Fruit fly (Drosophila melanogaster): ENCODE data around the gene CG33285.

Gene CG33285

dm6 chr3L:21058651-21059050, 30.1 kb downstream of the CG33285 start (continued):
- TF ChIP-seq Dll (GFP tag; IDR thresholded peaks at IDR 0.05; ENCODE audit: partially characterized antibody) (no peak), CG12155 (GFP tag; optimal IDR thresholded peaks at IDR 0.05) (no peak), CG9215 (GFP tag; IDR thresholded peaks at IDR 0.05) (no peak), nerfin-1 (tag; optimal IDR thresholded peaks at IDR 0.05) (no peak), CG30403 (GFP tag; optimal IDR thresholded peaks at IDR 0.05) (no peak), CG10431 (GFP tag; optimal IDR thresholded peaks at IDR 0.05) (no peak), hkb (optimal IDR thresholded peaks at IDR 0.05) (no peak), hkb (GFP tag; IDR thresholded peaks at IDR 0.05) (peak; percentile 51; the same call in 1 of the 2 replicates), Drgx (GFP tag; IDR thresholded peaks at IDR 0.05) (0 out of 2 replicates have a peak, but pooled peaks have one; percentile 38), Six4 (GFP tag; optimal IDR thresholded peaks at IDR 0.05) (no peak), zfh1 (GFP tag; IDR thresholded peaks at IDR 0.05) (0 out of 3 replicates have a peak, but pooled peaks have one; percentile 10), so (GFP tag; IDR thresholded peaks at IDR 0.05) (0 out of 3 replicates have a peak, but pooled peaks have one; percentile 40), row (GFP tag; IDR thresholded peaks at IDR 0.05) (0 out of 3 replicates have a peak, but pooled peaks have one; percentile 6), Neu2 (GFP tag; optimal IDR thresholded peaks at IDR 0.05; ENCODE audit: borderline replicate concordance) (no peak), HmgD (GFP tag; optimal IDR thresholded peaks at IDR 0.05) (no peak), CG6683 (GFP tag; optimal IDR thresholded peaks at IDR 0.05) (no peak), nerfin-2 (GFP tag; IDR thresholded peaks at IDR 0.05; ENCODE audit: partially characterized antibody) (no peak), Nf-YC (tag; optimal IDR thresholded peaks at IDR 0.05) (no peak), CG9609 (GFP tag; optimal IDR thresholded peaks at IDR 0.05) (no peak), CG12769 (tag; optimal IDR thresholded peaks at IDR 0.05) (peak; percentile 65), CG6854 (GFP tag; optimal IDR thresholded peaks at IDR 0.05) (peak; percentile 4), Atf6 (GFP tag; IDR thresholded peaks at IDR 0.05) (peak; percentile 41; the same call in 1 of the 2 replicates), kah (GFP tag; optimal IDR thresholded peaks at IDR 0.05) (peak; percentile 23), vfl (GFP tag; optimal IDR thresholded peaks at IDR 0.05) (no peak), Mes4 (GFP tag; optimal IDR thresholded peaks at IDR 0.05) (no peak), CG14441 (GFP tag; IDR thresholded peaks at IDR 0.05) (peak; percentile 43), E2f2 (GFP tag; IDR thresholded peaks at IDR 0.05) (no peak), CoRest (tag; optimal IDR thresholded peaks at IDR 0.05) (no peak), NC2α (GFP tag; optimal IDR thresholded peaks at IDR 0.05) (no peak), CG9876 (GFP tag; optimal IDR thresholded peaks at IDR 0.05) (no peak), CG33557 (GFP tag; optimal IDR thresholded peaks at IDR 0.05) (no peak), CG10979 (tag; optimal IDR thresholded peaks at IDR 0.05) (no peak), exex (tag; optimal IDR thresholded peaks at IDR 0.05) (peak; percentile 8), D19A (tag; optimal IDR thresholded peaks at IDR 0.05) (peak; percentile 13), sc (optimal IDR thresholded peaks at IDR 0.05) (no peak), sc (GFP tag; optimal IDR thresholded peaks at IDR 0.05) (no peak), D19B (GFP tag; optimal IDR thresholded peaks at IDR 0.05) (no peak), Hr3 (GFP tag; optimal IDR thresholded peaks at IDR 0.05) (no peak), H2.0 (GFP tag; IDR thresholded peaks at IDR 0.05) (no peak), CG5180 (GFP tag; optimal IDR thresholded peaks at IDR 0.05) (no peak), gfzf (GFP tag; optimal IDR thresholded peaks at IDR 0.05) (no peak), Sox100B (GFP tag; optimal IDR thresholded peaks at IDR 0.05) (no peak), Jarid2 (GFP tag; optimal IDR thresholded peaks at IDR 0.05) (peak; percentile 93), NK7.1 (GFP tag; optimal IDR thresholded peaks at IDR 0.05) (no peak), Ptx1 (GFP tag; IDR thresholded peaks at IDR 0.05) (no peak), zfh2 (GFP tag; optimal IDR thresholded peaks at IDR 0.05) (peak; percentile 7), Xrp1 (GFP tag; IDR thresholded peaks at IDR 0.05) (no peak), emc (GFP tag; optimal IDR thresholded peaks at IDR 0.05) (no peak), CG7786 (GFP tag; optimal IDR thresholded peaks at IDR 0.05) (no peak), CG13123 (GFP tag; optimal IDR thresholded peaks at IDR 0.05) (no peak), CG5953 (GFP tag; IDR thresholded peaks at IDR 0.05) (peak; percentile 29; the same call in 1 of the 2 replicates), CG16779 (GFP tag; IDR thresholded peaks at IDR 0.05) (no peak)

All from whole organism, embryonic.